Fruit fly (Drosophila melanogaster) S2 (cell line): ENCODE measurements around the gene CG10853.

ENCODE experiments used
- CG8478 ChIP-seq: fragments of >200 bp; optimal IDR thresholded peaks from 2 replicates; lab custom pipeline; 2018
- CTCF ChIP-seq, 2 experiments: fragments of >200 bp; optimal IDR thresholded peaks; 2 replicates each; lab custom pipeline; 2018

DNA sequence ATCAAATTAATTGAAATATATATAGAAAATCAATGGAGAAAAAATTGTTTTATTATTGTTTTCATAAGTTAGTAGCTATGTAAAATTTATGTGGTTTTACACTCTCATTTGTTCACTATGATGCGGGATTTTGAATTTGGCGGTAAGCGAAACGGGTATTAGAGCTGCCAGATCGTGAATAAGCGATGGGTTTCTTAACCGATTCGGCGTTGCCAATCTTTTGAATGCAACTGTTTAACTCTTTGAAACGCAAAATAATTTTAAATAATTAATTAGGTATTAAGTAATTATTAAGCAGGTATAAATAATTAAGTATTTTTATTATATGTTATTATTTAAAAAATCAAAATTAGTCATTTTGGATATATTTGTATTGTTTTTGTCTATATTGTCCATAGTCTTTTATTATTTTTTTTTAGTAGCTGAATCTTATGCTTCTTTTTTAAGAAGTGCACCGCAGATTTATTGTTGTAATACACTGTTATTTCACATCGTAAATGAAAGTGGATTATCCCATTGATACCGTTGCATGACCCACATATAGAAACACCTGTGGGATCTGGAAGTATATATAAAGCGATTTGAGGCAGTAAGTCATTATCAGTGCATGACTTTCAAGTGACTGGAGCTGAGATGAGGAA lies at the start of gene CG10853:
- TF ChIP-seq CG8478 (no peak), CTCF (optimal IDR thresholded peaks at IDR 0.05; lab: Kevin White, UChicago) (no peak)
